Worm (Caenorhabditis elegans): Measurements from ENCODE around the gene C33F10.12.

- no peak for TF ChIP-seq ztf-11 (tag; optimal IDR thresholded peaks at IDR 0.05)
- TF ChIP-seq ceh-82 (tag; optimal IDR thresholded peaks at IDR 0.05), result no peak
- no peak for TF ChIP-seq lin-13 (GFP tag; optimal IDR thresholded peaks at IDR 0.05)
- no peak for TF ChIP-seq egl-27 (tag; optimal IDR thresholded peaks at IDR 0.05)
- no peak for TF ChIP-seq skn-1 (tag; optimal IDR thresholded peaks at IDR 0.05)
- TF ChIP-seq nhr-23 (tag; optimal IDR thresholded peaks at IDR 0.05), result no peak
- no peak for TF ChIP-seq ama-1 (optimal IDR thresholded peaks at IDR 0.05)
These were observed 47.7 kb downstream of the C33F10.12 start, which contains the start of gene F26G1.15 for ce11 chrII:4789835-4790343.

Measured in whole organism, L2 larva.